Fruit fly (Drosophila melanogaster) whole organism, embryonic: ENCODE results near the gene GCC88.
A peak's percentile ranks its signal among the peaks of the same experiment; 100 is the strongest.

Source experiments
- Aef1 ChIP-seq: fragments of 200-800 bp; sonication (Bioruptor generic); IDR thresholded peaks from 3 replicates; pipeline ENCODE4 v1.3.6; 2022; ENCODE audit warnings: missing biosample characterization, missing genetic modification characterization
- Antp ChIP-seq: fragments of 200-800 bp; sonication (Bioruptor generic); optimal IDR thresholded peaks from 3 replicates; lab custom pipeline; 2016; ENCODE audit warnings: missing biosample characterization, missing genetic modification characterization
- BEAF-32 ChIP-seq: fragments of 200-800 bp; sonication (Bioruptor generic); optimal IDR thresholded peaks from 3 replicates; lab custom pipeline; 2017; ENCODE audit warnings: missing biosample characterization, missing genetic modification characterization, mild to moderate bottlenecking, moderate library complexity, missing genetic modification reagents
- Bdp1 ChIP-seq: fragments of 200-800 bp; sonication (Bioruptor generic); optimal IDR thresholded peaks from 3 replicates; lab custom pipeline; 2016; ENCODE audit warnings: missing biosample characterization, missing genetic modification characterization
- Blimp-1 ChIP-seq: fragments of 200-800 bp; sonication (Bioruptor generic); optimal IDR thresholded peaks from 3 replicates; lab custom pipeline; 2018; ENCODE audit warnings: missing biosample characterization, missing genetic modification characterization, mild to moderate bottlenecking, moderate library complexity, missing genetic modification reagents
- CG11723 ChIP-seq: fragments of 200-800 bp; sonication (Bioruptor generic); optimal IDR thresholded peaks from 2 replicates; lab custom pipeline; 2017; ENCODE audit warnings: missing biosample characterization, mild to moderate bottlenecking, missing genetic modification characterization
- CG13296 ChIP-seq: fragments of 200-800 bp; sonication (Bioruptor generic); optimal IDR thresholded peaks from 3 replicates; lab custom pipeline; 2018; ENCODE audit warnings: missing biosample characterization, mild to moderate bottlenecking, missing genetic modification characterization
- CG14965 ChIP-seq: fragments of 200-800 bp; sonication (Bioruptor generic); optimal IDR thresholded peaks from 2 replicates; lab custom pipeline; 2016; ENCODE audit warnings: missing biosample characterization, missing genetic modification characterization, borderline replicate concordance
- CG1602 ChIP-seq: fragments of 200-800 bp; sonication (Bioruptor generic); optimal IDR thresholded peaks from 3 replicates; lab custom pipeline; 2016; ENCODE audit warnings: missing biosample characterization, missing genetic modification characterization
- CG3163 ChIP-seq: fragments of 200-800 bp; sonication (Bioruptor generic); optimal IDR thresholded peaks from 3 replicates; lab custom pipeline; 2016; ENCODE audit warnings: missing biosample characterization, missing genetic modification characterization
- CG3281 ChIP-seq: fragments of 200-800 bp; sonication (Bioruptor generic); optimal IDR thresholded peaks from 3 replicates; lab custom pipeline; 2017; ENCODE audit warnings: missing biosample characterization, mild to moderate bottlenecking, missing genetic modification characterization
- CG34422 ChIP-seq: fragments of 200-800 bp; sonication (Bioruptor generic); IDR thresholded peaks from 3 replicates; pipeline ENCODE4 v1.3.6; 2022; ENCODE audit warnings: missing biosample characterization, missing genetic modification characterization
- CG4328 ChIP-seq: fragments of 200-800 bp; sonication (Bioruptor generic); optimal IDR thresholded peaks from 3 replicates; lab custom pipeline; 2017; ENCODE audit warnings: missing biosample characterization, missing genetic modification reagents, missing genetic modification characterization
- CG4424 ChIP-seq: fragments of 200-800 bp; sonication (Bioruptor generic); optimal IDR thresholded peaks from 3 replicates; lab custom pipeline; 2016; ENCODE audit warnings: missing biosample characterization, missing genetic modification characterization
- CG5180 ChIP-seq: fragments of 200-800 bp; sonication (Bioruptor generic); optimal IDR thresholded peaks from 3 replicates; lab custom pipeline; 2017; ENCODE audit warnings: missing biosample characterization, missing genetic modification characterization, mild to moderate bottlenecking, moderate library complexity, missing genetic modification reagents
- CG5245 ChIP-seq: fragments of 200-800 bp; sonication (Bioruptor generic); optimal IDR thresholded peaks from 3 replicates; lab custom pipeline; 2016; ENCODE audit warnings: missing biosample characterization, missing genetic modification characterization
- CG8765 ChIP-seq: fragments of 200-800 bp; sonication (Bioruptor generic); IDR thresholded peaks from 2 replicates; pipeline ENCODE4 v1.3.6; 2022; ENCODE audit warnings: missing biosample characterization, missing genetic modification characterization
- D19A ChIP-seq: fragments of 200-800 bp; optimal IDR thresholded peaks from 3 replicates; lab custom pipeline; 2019; ENCODE audit warnings: missing biosample characterization, mild to moderate bottlenecking, missing genetic modification characterization, moderate library complexity
- ERR ChIP-seq: fragments of 200-800 bp; sonication (Bioruptor generic); optimal IDR thresholded peaks from 2 replicates; lab custom pipeline; 2016; ENCODE audit warnings: missing biosample characterization, missing genetic modification characterization
- Fer3 ChIP-seq: fragments of 200-800 bp; sonication (Bioruptor generic); optimal IDR thresholded peaks from 2 replicates; lab custom pipeline; 2018; ENCODE audit warnings: missing biosample characterization, mild to moderate bottlenecking, missing genetic modification characterization, moderate library complexity
- H15 ChIP-seq: fragments of 200-800 bp; sonication (Bioruptor generic); IDR thresholded peaks from 3 replicates; pipeline ENCODE4 v1.3.6; 2022; ENCODE audit warnings: missing biosample characterization, missing genetic modification characterization
- H2.0 ChIP-seq: fragments of 200-800 bp; sonication (Bioruptor generic); IDR thresholded peaks from 2 replicates; pipeline ENCODE4 v1.3.6; 2022; ENCODE audit warnings: missing biosample characterization, missing genetic modification characterization
- HmgD ChIP-seq: fragments of 200-800 bp; sonication (Bioruptor generic); optimal IDR thresholded peaks from 3 replicates; lab custom pipeline; 2016; ENCODE audit warnings: missing biosample characterization, missing genetic modification characterization
- Hmx ChIP-seq: fragments of 200-800 bp; sonication (Bioruptor generic); optimal IDR thresholded peaks from 2 replicates; lab custom pipeline; 2016; ENCODE audit warnings: missing biosample characterization, missing genetic modification characterization
- MESR4 ChIP-seq: fragments of 200-800 bp; sonication (Bioruptor generic); optimal IDR thresholded peaks from 2 replicates; lab custom pipeline; 2018; ENCODE audit warnings: missing biosample characterization, mild to moderate bottlenecking, missing genetic modification characterization, moderate library complexity
- Mad ChIP-seq: fragments of 200-800 bp; sonication (Bioruptor generic); optimal IDR thresholded peaks from 2 replicates; lab custom pipeline; 2016; ENCODE audit warnings: missing biosample characterization, missing genetic modification characterization
- Mrtf ChIP-seq: fragments of 200-800 bp; sonication (Bioruptor generic); IDR thresholded peaks from 3 replicates; pipeline ENCODE4 v1.3.6; 2022; ENCODE audit warnings: missing biosample characterization, missing genetic modification characterization
- Pdp1 ChIP-seq, 2 experiments: fragments of 200-800 bp; sonication (Bioruptor generic); optimal IDR thresholded peaks; 3 replicates each; lab custom pipeline; 2016; ENCODE audit warnings: missing biosample characterization in 2 of 2, missing genetic modification characterization in 2 of 2, mild to moderate bottlenecking in 1 of 2, moderate library complexity in 1 of 2
- Sin3A ChIP-seq: fragments of >200 bp; optimal IDR thresholded peaks from 2 replicates; lab custom pipeline; 2018
- Sox100B ChIP-seq: fragments of 200-800 bp; sonication (Bioruptor generic); optimal IDR thresholded peaks from 3 replicates; lab custom pipeline; 2018; ENCODE audit warnings: missing biosample characterization, mild to moderate bottlenecking, missing genetic modification characterization
- Taf1 ChIP-seq: fragments of 200-800 bp; sonication (Bioruptor generic); IDR thresholded peaks from 2 replicates; pipeline ENCODE4 v1.3.6; 2022; ENCODE audit warnings: missing biosample characterization, missing genetic modification characterization
- aop ChIP-seq: fragments of 200-800 bp; sonication (Bioruptor generic); IDR thresholded peaks from 2 replicates; pipeline ENCODE4 v1.3.6; 2022; ENCODE audit warnings: missing biosample characterization, missing genetic modification characterization
- btn ChIP-seq: fragments of 200-800 bp; sonication (Bioruptor generic); optimal IDR thresholded peaks from 2 replicates; lab custom pipeline; 2016; ENCODE audit warnings: missing biosample characterization, missing genetic modification characterization
- cato ChIP-seq: fragments of 200-800 bp; sonication (Bioruptor generic); optimal IDR thresholded peaks from 2 replicates; lab custom pipeline; 2016; ENCODE audit warnings: missing biosample characterization, missing genetic modification characterization, borderline replicate concordance
- dimm ChIP-seq: fragments of 200-800 bp; sonication (Bioruptor generic); IDR thresholded peaks from 2 replicates; pipeline ENCODE4 v1.3.6; 2022; ENCODE audit warnings: missing biosample characterization, missing genetic modification characterization
- dm ChIP-seq: fragments of 200-800 bp; sonication (Bioruptor generic); optimal IDR thresholded peaks from 3 replicates; lab custom pipeline; 2016; ENCODE audit warnings: missing biosample characterization, missing genetic modification characterization
- ems ChIP-seq: fragments of 200-800 bp; sonication (Bioruptor generic); optimal IDR thresholded peaks from 3 replicates; lab custom pipeline; 2016; ENCODE audit warnings: missing biosample characterization, missing genetic modification characterization
- gcm2 ChIP-seq: fragments of 200-800 bp; sonication (Bioruptor generic); optimal IDR thresholded peaks from 2 replicates; lab custom pipeline; 2016; ENCODE audit warnings: missing biosample characterization, missing genetic modification characterization
- gt ChIP-seq: fragments of 200-800 bp; sonication (Bioruptor generic); IDR thresholded peaks from 2 replicates; pipeline ENCODE4 v1.3.6; 2022; ENCODE audit warnings: missing biosample characterization, missing genetic modification characterization
- lab ChIP-seq: fragments of 200-800 bp; sonication (Bioruptor generic); optimal IDR thresholded peaks from 3 replicates; lab custom pipeline; 2017; ENCODE audit warnings: missing biosample characterization, missing genetic modification characterization, mild to moderate bottlenecking, moderate library complexity, missing genetic modification reagents
- luna ChIP-seq: fragments of 200-800 bp; sonication (Bioruptor generic); optimal IDR thresholded peaks from 2 replicates; lab custom pipeline; 2016; ENCODE audit warnings: missing biosample characterization, missing genetic modification characterization
- mld ChIP-seq: fragments of 200-800 bp; sonication (Bioruptor generic); IDR thresholded peaks from 3 replicates; pipeline ENCODE4 v1.3.6; 2022; ENCODE audit warnings: missing biosample characterization, missing genetic modification characterization; ENCODE audit not compliant: partially characterized antibody
- nom ChIP-seq: fragments of 200-800 bp; sonication (Bioruptor generic); optimal IDR thresholded peaks from 2 replicates; lab custom pipeline; 2017; ENCODE audit warnings: missing biosample characterization, missing genetic modification characterization, mild to moderate bottlenecking, moderate library complexity, missing genetic modification reagents
- odd ChIP-seq: fragments of 200-800 bp; sonication (Bioruptor generic); optimal IDR thresholded peaks from 2 replicates; lab custom pipeline; 2017; ENCODE audit warnings: missing biosample characterization, mild to moderate bottlenecking, missing genetic modification characterization
- onecut ChIP-seq: fragments of 200-800 bp; sonication (Bioruptor generic); IDR thresholded peaks from 2 replicates; pipeline ENCODE4 v1.3.6; 2022; ENCODE audit warnings: missing biosample characterization, missing genetic modification characterization
- ranshi ChIP-seq: fragments of 200-800 bp; sonication (Bioruptor generic); IDR thresholded peaks from 2 replicates; pipeline ENCODE4 v1.3.6; 2022; ENCODE audit warnings: missing biosample characterization, missing genetic modification characterization
- sens-2 ChIP-seq: fragments of 200-800 bp; sonication (Bioruptor generic); IDR thresholded peaks from 2 replicates; pipeline ENCODE4 v1.3.6; 2022; ENCODE audit warnings: missing biosample characterization, missing genetic modification characterization
- slp2 ChIP-seq: fragments of 200-800 bp; sonication (Bioruptor generic); optimal IDR thresholded peaks from 2 replicates; lab custom pipeline; 2016; ENCODE audit warnings: missing biosample characterization, missing genetic modification characterization
- tup ChIP-seq: fragments of 200-800 bp; sonication (Bioruptor generic); optimal IDR thresholded peaks from 2 replicates; lab custom pipeline; 2016; ENCODE audit warnings: missing biosample characterization, mild to moderate bottlenecking, missing genetic modification characterization, moderate library complexity
- wdn ChIP-seq: fragments of 200-800 bp; sonication (Bioruptor generic); IDR thresholded peaks from 2 replicates; pipeline ENCODE4 v1.3.6; 2022; ENCODE audit warnings: missing biosample characterization, missing genetic modification characterization
- yki ChIP-seq: fragments of >200 bp; optimal IDR thresholded peaks from 3 replicates; lab custom pipeline; 2018
- zf30C ChIP-seq: fragments of 200-800 bp; sonication (Bioruptor generic); optimal IDR thresholded peaks from 3 replicates; lab custom pipeline; 2018; ENCODE audit warnings: missing biosample characterization, mild to moderate bottlenecking, missing genetic modification characterization

The GCC88 gene

DNA sequence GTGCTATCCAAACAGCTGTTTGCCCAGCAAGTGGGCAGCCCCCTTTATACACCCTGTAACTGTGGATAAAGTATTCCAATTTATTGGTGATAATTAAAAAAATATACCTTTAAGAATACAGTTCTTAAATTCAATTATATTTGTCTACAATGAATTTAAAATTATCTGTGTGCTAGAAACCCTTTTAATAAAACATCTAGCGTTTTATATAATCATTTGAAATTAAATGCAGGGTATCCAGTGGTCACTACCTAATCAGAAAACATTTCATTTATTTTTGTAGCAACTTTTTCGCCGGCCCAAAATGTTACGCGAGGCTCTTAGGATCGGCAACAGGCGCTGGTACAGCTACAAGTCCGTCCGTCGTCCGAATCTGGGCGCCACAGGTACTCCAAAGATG lies 3.9 kb downstream of the GCC88 start, which contains the start of gene CG17726 (continued):
- TF ChIP-seq MESR4 (GFP tag; lab: Kevin White, UChicago) (peak; percentile 67), CG14965 (GFP tag; lab: Kevin White, UChicago) (no peak), CG5180 (no peak), gt (GFP tag; lab: Robert Waterston, UW) (peak; percentile 94), Mad (GFP tag; lab: Kevin White, UChicago) (peak; percentile 89), Mrtf (GFP tag; lab: Robert Waterston, UW) (peak; percentile 96), onecut (GFP tag; lab: Robert Waterston, UW) (peak; percentile 95), slp2 (GFP tag; lab: Kevin White, UChicago) (peak; percentile 84), sens-2 (GFP tag; lab: Robert Waterston, UW) (peak; percentile 97), H15 (GFP tag; lab: Robert Waterston, UW) (peak; percentile 97), CG4328 (peak; percentile 55), dm (GFP tag; lab: Kevin White, UChicago) (peak; percentile 79), Pdp1 (GFP tag; optimal IDR thresholded peaks at IDR 0.05; lab: Kevin White, UChicago) (peak; percentile 90 to 95), CG8765 (GFP tag; lab: Robert Waterston, UW) (peak; percentile 97), D19A (peak; percentile 99), nom (GFP tag; lab: Kevin White, UChicago) (peak; percentile 93), Sin3A (lab: Kevin White, UChicago) (no peak), CG3163 (GFP tag; lab: Kevin White, UChicago) (peak; percentile 63), Blimp-1 (peak; percentile 94), CG11723 (GFP tag; lab: Kevin White, UChicago) (peak; percentile 87), H2.0 (peak; percentile 98), gcm2 (GFP tag; lab: Kevin White, UChicago) (peak; percentile 69), odd (GFP tag; lab: Kevin White, UChicago) (peak; percentile 94), Fer3 (peak; percentile 98), ems (GFP tag; lab: Kevin White, UChicago) (peak; percentile 87), BEAF-32 (GFP tag; lab: Kevin White, UChicago) (peak; percentile 16), CG13296 (GFP tag; lab: Kevin White, UChicago) (peak; percentile 96), cato (GFP tag; lab: Kevin White, UChicago) (peak; percentile 94), tup (GFP tag; lab: Kevin White, UChicago) (peak; percentile 89), CG34422 (GFP tag; lab: Robert Waterston, UW) (peak; percentile 98), yki (lab: Kevin White, UChicago) (no peak), Bdp1 (GFP tag; lab: Kevin White, UChicago) (peak; percentile 82), wdn (GFP tag; lab: Robert Waterston, UW) (peak; percentile 96), CG1602 (GFP tag; lab: Kevin White, UChicago) (peak; percentile 98), Taf1 (GFP tag; lab: Robert Waterston, UW) (peak; percentile 94), ranshi (GFP tag; lab: Robert Waterston, UW) (peak; percentile 98), aop (GFP tag; lab: Robert Waterston, UW) (peak; percentile 89), lab (GFP tag; lab: Kevin White, UChicago) (no peak), luna (GFP tag; lab: Kevin White, UChicago) (peak; percentile 27), mld (no peak), Sox100B (GFP tag; lab: Kevin White, UChicago) (no peak), Aef1 (GFP tag; lab: Robert Waterston, UW) (peak; percentile 97), dimm (peak; percentile 95), btn (GFP tag; lab: Kevin White, UChicago) (peak; percentile 57), ERR (GFP tag; lab: Kevin White, UChicago) (peak; percentile 63), zf30C (GFP tag; lab: Kevin White, UChicago) (no peak), CG3281 (GFP tag; lab: Kevin White, UChicago) (peak; percentile 91), CG4424 (GFP tag; lab: Kevin White, UChicago) (peak; percentile 97), Antp (GFP tag; lab: Kevin White, UChicago) (peak; percentile 80), HmgD (peak; percentile 62), Hmx (GFP tag; lab: Kevin White, UChicago) (peak; percentile 84), CG5245 (peak; percentile 84)
